Fruit fly (Drosophila melanogaster): Measurements from ENCODE around the gene CG45116.
A peak's percentile ranks its signal among the peaks of the same experiment; 100 is the strongest.

Gene CG45116

dm6 chr3L:22727739-22728335 lies 28.6 kb downstream of the CG45116 start, which contains the start of the genes CG14450 and CG11367:
CG14450 (minus strand) TSS chr3L:22727789.
CG11367 (plus strand) TSS chr3L:22728111.
- TF ChIP-seq CG13204 (GFP tag; optimal IDR thresholded peaks at IDR 0.05) (peak; percentile 67), Ets98B (GFP tag; IDR thresholded peaks at IDR 0.05) (peak; percentile 26; the same call in 1 of the 2 replicates), fd96Ca (GFP tag; IDR thresholded peaks at IDR 0.05) (no peak), CG12605 (GFP tag; IDR thresholded peaks at IDR 0.05) (0 out of 2 replicates have a peak, but pooled peaks have one; percentile 34), gl (tag; optimal IDR thresholded peaks at IDR 0.05) (no peak), EcR (GFP tag; optimal IDR thresholded peaks at IDR 0.05) (peak; percentile 18), Pif1B (GFP tag; optimal IDR thresholded peaks at IDR 0.05) (peak; percentile 55), CG4496 (GFP tag; IDR thresholded peaks at IDR 0.05) (0 out of 3 replicates have a peak, but pooled peaks have one; percentile 19)

- TF ChIP-seq rn (GFP tag; IDR thresholded peaks at IDR 0.05): no peak
- no peak for TF ChIP-seq CG13204 (GFP tag; optimal IDR thresholded peaks at IDR 0.05)
- TF ChIP-seq CG17806 (tag; optimal IDR thresholded peaks at IDR 0.05): no peak
- TF ChIP-seq D1 (tag; optimal IDR thresholded peaks at IDR 0.05): no peak
- no peak for TF ChIP-seq CG8301 (tag; optimal IDR thresholded peaks at IDR 0.05)
- TF ChIP-seq CG10348 (GFP tag; IDR thresholded peaks at IDR 0.05): no peak
- TF ChIP-seq EcR (GFP tag; optimal IDR thresholded peaks at IDR 0.05): no peak
- no peak for TF ChIP-seq gl (tag; optimal IDR thresholded peaks at IDR 0.05)
- TF ChIP-seq CG12605 (GFP tag; IDR thresholded peaks at IDR 0.05): no peak
- TF ChIP-seq CG15710 (tag; optimal IDR thresholded peaks at IDR 0.05): no peak
- no peak for TF ChIP-seq CG14655 (GFP tag; optimal IDR thresholded peaks at IDR 0.05)
- TF ChIP-seq CG32121 (GFP tag; IDR thresholded peaks at IDR 0.05): no peak
These were observed 30.2 kb downstream of the CG45116 start, which contains the start of gene CG32454 for dm6 chr3L:22729466-22729865. CG32454 (plus strand) TSS chr3L:22729766.

dm6 chr3L:22731393-22731792 lies 32.2 kb downstream of the CG45116 start:
- TF ChIP-seq CG15710 (tag; optimal IDR thresholded peaks at IDR 0.05) (no peak), gl (tag; optimal IDR thresholded peaks at IDR 0.05) (no peak), CG12605 (GFP tag; IDR thresholded peaks at IDR 0.05) (no peak), CG4496 (GFP tag; IDR thresholded peaks at IDR 0.05) (no peak), CG17806 (tag; optimal IDR thresholded peaks at IDR 0.05) (no peak), Pif1B (GFP tag; optimal IDR thresholded peaks at IDR 0.05) (no peak)

dm6 chr3L:22733607-22734006 lies 34.4 kb downstream of the CG45116 start:
- no peak for TF ChIP-seq CG15710 (tag; optimal IDR thresholded peaks at IDR 0.05)
- no peak for TF ChIP-seq CG17806 (tag; optimal IDR thresholded peaks at IDR 0.05)
- TF ChIP-seq CG8159 (tag; optimal IDR thresholded peaks at IDR 0.05): no peak
- TF ChIP-seq Ets98B (GFP tag; IDR thresholded peaks at IDR 0.05): no peak
- no peak for TF ChIP-seq rn (GFP tag; IDR thresholded peaks at IDR 0.05)
- TF ChIP-seq CG4496 (GFP tag; IDR thresholded peaks at IDR 0.05): no peak

DNA sequence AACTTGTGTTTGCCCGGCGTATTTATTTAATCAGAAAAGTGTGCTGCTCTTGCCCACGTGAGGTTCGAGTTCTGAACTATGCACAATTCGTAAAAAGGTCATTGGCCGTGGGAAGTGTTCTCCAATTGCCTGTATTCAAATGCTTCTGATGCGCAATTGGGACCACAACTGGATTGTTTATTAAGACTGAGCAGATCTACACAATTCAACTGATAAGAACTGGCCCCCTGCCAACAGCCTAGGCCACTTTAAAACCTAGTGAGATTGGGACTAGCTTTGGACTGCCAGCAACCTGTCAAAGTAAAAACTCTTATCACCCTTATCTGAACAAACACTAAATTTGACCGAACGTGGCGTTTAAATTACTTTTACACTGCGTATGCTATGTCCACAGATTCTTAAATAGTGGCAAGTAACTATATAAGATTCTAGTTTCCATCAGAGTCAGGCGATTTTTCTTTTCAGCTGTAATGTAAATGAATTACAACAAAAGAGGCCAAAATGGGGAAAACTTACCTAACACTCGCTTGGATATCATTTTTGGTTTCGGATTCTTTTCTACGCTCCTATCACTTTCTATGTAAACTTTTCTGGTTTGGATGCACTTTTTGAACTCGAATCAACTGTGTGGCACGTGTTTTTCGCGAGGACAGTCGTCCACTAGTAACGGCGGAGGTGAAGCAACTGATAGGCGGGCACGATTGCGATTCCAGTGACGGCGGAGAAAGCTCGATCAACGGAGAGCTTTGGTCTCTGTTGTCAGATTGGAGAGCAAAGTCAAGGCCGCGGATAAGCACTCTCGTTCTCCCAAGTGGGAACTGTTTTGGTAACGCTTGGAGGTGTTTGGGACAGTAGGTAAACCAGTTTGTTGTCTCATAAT lies 38.7 kb downstream of the CG45116 start, which contains the start of gene CG11241:
TSS of gene CG11241 (minus strand) at position 689 of the 880 bp plus-strand sequence.
- TF ChIP-seq CG32121 (GFP tag; IDR thresholded peaks at IDR 0.05) (no peak), Ets98B (GFP tag; IDR thresholded peaks at IDR 0.05) (no peak), CG4496 (GFP tag; IDR thresholded peaks at IDR 0.05) (no peak; the same call in 2 of the 3 replicates), D1 (tag; optimal IDR thresholded peaks at IDR 0.05) (no peak), EcR (GFP tag; optimal IDR thresholded peaks at IDR 0.05) (peak; percentile 79)

DNA sequence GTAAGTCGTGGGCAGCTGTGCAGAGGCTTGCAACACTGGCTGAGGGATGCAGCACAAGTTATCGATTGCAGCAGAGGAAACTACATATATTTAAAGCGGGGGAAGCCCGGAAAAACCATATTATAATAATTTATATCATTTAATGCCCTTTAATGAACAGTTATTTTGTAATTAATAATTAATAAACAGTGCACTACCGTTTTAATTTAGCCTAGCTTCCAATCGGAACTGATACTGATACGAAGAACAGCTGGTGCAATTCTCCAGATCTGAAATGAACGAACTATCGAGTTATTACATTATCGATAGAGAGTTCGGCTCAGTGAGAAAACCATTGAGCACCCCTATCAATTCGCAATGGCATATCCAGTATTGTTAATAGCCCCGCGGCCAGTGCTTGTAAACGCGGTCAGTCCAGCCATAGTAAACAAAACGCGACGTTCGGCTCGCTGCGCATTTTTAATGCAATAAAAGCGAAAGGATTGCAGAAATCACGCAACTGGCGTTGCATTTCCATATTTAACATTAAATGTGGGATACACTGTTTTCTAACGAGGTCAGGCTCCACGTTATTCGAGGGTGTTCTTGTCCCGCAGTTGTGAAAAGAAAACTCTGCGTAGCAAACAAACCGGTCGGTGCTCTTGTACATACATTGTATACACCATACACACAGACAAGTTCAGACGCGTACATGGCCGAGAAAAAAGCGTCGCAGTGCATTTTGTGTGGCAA lies 42.3 kb downstream of the CG45116 start, which contains the start of gene CG7369:
TSS of gene CG7369 (plus strand) at position 405 of the 732 bp plus-strand sequence.
- TF ChIP-seq Ets98B (GFP tag; IDR thresholded peaks at IDR 0.05) (peak; percentile 74), CG10348 (GFP tag; IDR thresholded peaks at IDR 0.05) (peak; percentile 75), Pif1B (GFP tag; optimal IDR thresholded peaks at IDR 0.05) (peak; percentile 84), CG4496 (GFP tag; IDR thresholded peaks at IDR 0.05) (peak; percentile 84), gl (tag; optimal IDR thresholded peaks at IDR 0.05) (peak; percentile 30), D1 (tag; optimal IDR thresholded peaks at IDR 0.05) (no peak), CG8301 (tag; optimal IDR thresholded peaks at IDR 0.05) (peak; percentile 64), CG13204 (GFP tag; optimal IDR thresholded peaks at IDR 0.05) (no peak), CG12605 (GFP tag; IDR thresholded peaks at IDR 0.05) (peak; percentile 52; the same call in 1 of the 2 replicates), EcR (GFP tag; optimal IDR thresholded peaks at IDR 0.05) (peak; percentile 53), Pif1A (GFP tag; optimal IDR thresholded peaks at IDR 0.05) (peak; percentile 82), CG17806 (tag; optimal IDR thresholded peaks at IDR 0.05) (peak; percentile 71), CG34367 (tag; optimal IDR thresholded peaks at IDR 0.05) (peak; percentile 70), rn (GFP tag; IDR thresholded peaks at IDR 0.05) (no peak; the same call in none of the 2 replicates), CG14655 (GFP tag; optimal IDR thresholded peaks at IDR 0.05) (peak; percentile 85), fd96Ca (GFP tag; IDR thresholded peaks at IDR 0.05) (peak; percentile 89), Snoo (tag; optimal IDR thresholded peaks at IDR 0.05) (peak; percentile 87), CG32121 (GFP tag; IDR thresholded peaks at IDR 0.05) (peak; percentile 82), CG9948 (tag; optimal IDR thresholded peaks at IDR 0.05) (peak; percentile 67), CG8159 (tag; optimal IDR thresholded peaks at IDR 0.05) (peak; percentile 81), CG15710 (tag; optimal IDR thresholded peaks at IDR 0.05) (peak; percentile 82)

Measured in whole organism, pupa.